Worm (Caenorhabditis elegans): Measurements from ENCODE around the gene mel-28.

DNA sequence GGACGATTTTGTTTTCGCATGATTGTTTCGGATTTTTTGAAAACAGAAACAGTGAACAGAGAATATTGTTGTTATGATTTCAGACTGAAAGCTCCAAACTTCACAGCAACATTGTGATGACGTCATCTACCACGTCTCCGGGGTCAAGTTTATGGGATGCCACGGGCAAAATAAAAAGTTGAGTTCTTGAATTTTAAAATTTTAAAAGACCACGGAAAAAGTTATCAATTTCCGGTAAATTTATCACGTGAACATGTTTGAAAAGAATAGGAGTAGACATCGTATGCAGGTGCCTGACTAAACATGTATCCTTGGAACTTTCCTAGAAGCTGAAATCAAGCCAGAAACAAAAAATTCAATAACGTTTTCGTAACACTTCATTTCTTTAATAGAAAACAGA lies 22.4 kb upstream of the mel-28 start, which contains the start of gene B0393.4:
- TF ChIP-seq B0310.2 (tag; optimal IDR thresholded peaks at IDR 0.05) (no peak), ama-1 (optimal IDR thresholded peaks at IDR 0.05) (no peak), pes-1 (GFP tag; IDR thresholded peaks at IDR 0.05) (no peak), scrt-1 (GFP tag; IDR thresholded peaks at IDR 0.05) (no peak), flt-1 (GFP tag; IDR thresholded peaks at IDR 0.05) (no peak), tbx-11 (GFP tag; IDR thresholded peaks at IDR 0.05) (no peak)
